Worm (Caenorhabditis elegans): Measurements from ENCODE around the gene tag-77.

- TF ChIP-seq lin-13 (tag; optimal IDR thresholded peaks at IDR 0.05) (no peak), elt-3 (tag; optimal IDR thresholded peaks at IDR 0.05) (no peak), unc-39 (tag; optimal IDR thresholded peaks at IDR 0.05) (no peak), nhr-28 (tag; optimal IDR thresholded peaks at IDR 0.05) (no peak), mab-5 (tag; optimal IDR thresholded peaks at IDR 0.05) (no peak), nhr-237 (tag; optimal IDR thresholded peaks at IDR 0.05) (no peak), pha-4 (tag; optimal IDR thresholded peaks at IDR 0.05) (no peak), elt-1 (tag; optimal IDR thresholded peaks at IDR 0.05; ENCODE audit: borderline replicate concordance, insufficient read depth) (no peak), unc-62 (GFP tag; optimal IDR thresholded peaks at IDR 0.05) (no peak), lsy-2 (tag; optimal IDR thresholded peaks at IDR 0.05) (no peak)
Observed at ce11 chrIV:8532024-8532423, 21.7 kb upstream of the tag-77 start.
